Worm (Caenorhabditis elegans) whole organism, dauer: ENCODE data around the gene D1022.2.
"Not testable (repeated sequence)": the region's sequence is repeated elsewhere in the genome, so short reads cannot be mapped to it uniquely, and the experiment has no call there.

Experiments
- unc-62 ChIP-seq: sonication (generic microtip); optimal IDR thresholded peaks from 2 replicates; lab custom pipeline; 2017; ENCODE audit warnings: missing biosample characterization, missing genetic modification reagents, missing genetic modification characterization

The D1022.2 gene

DNA sequence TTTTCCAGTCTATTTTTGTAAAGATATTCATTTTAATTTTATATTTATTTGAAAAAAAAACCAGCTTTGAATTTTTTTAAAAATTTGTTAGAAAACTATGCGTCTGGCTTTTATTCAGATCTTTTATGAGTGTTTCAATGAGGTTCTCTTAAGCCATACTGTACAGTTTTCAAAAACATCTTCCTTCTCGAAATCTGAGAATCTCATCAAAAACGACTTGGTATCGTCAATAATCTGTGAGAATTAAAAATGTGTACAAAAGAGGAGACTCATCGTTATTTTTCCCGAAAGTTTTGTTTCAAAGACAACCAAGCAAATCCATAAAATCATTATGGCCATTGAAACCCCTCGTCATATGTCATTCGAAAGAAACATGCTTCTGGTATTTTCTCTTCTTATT is at the start of gene D1022.2:
D1022.2 (plus strand) TSS at position 301 of the 400 bp plus-strand sequence.
- TF ChIP-seq unc-62, result no peak

DNA sequence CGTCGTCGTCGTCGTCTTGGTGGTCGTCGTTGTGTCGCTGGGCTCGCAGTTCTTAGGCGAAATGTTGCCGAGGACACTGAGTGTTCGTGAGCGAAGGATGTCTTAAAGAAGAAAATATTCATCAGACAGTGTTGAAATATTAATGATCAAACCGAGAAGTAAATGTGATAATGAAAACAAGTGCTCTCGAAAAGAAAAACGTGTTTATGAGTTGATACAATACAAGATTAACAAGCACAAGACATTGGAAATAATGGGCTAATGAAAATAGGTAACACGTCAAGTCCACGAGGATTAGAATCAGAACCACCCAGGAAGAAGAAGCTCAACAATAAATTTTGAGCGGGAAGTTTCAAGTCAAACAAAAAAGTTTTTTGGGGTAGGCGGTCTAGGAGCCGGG is 47.4 kb upstream of the D1022.2 start, which contains the start of gene K02A2.5:
K02A2.5 (minus strand) TSS at position 101 of the 400 bp plus-strand sequence.
- no peak for TF ChIP-seq unc-62

DNA sequence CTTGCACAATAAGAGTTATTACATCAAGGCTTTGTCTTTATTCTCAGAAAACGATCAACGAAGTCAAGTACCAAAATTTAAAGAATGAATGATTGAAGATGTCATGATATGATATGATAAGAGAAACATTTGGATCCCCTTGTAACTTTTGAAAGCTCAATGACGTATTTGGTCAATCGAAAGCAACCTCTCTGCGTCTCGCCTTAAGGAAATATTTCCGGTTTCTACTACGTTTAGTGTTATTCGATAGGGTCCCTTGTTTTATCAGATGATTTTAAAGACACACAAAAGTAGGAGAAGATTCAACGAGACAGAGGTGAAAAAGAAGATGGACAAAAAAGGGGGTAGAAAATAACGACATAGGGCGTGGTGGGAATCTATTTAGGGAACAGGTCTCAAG is 46.0 kb upstream of the D1022.2 start:
- TF ChIP-seq unc-62, result no peak

DNA sequence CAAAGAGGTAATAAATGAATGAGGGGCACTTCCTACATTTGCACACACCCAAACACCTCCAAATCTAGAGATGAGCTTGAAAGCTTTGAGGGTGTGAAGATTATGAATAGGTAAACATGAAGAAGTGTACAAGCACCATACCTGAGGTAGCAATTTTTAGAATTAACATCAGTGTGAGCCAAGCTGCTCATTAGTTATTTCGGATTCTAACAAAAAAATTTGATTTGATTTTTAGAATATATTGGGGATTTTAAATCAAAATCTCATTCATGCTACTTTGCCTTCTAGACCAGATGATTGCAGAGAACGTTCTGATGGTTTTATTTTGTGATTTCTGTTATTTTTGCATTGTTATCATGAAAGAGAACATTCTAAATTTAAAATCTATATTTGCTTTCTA is 45.5 kb upstream of the D1022.2 start:
- no peak for TF ChIP-seq unc-62

DNA sequence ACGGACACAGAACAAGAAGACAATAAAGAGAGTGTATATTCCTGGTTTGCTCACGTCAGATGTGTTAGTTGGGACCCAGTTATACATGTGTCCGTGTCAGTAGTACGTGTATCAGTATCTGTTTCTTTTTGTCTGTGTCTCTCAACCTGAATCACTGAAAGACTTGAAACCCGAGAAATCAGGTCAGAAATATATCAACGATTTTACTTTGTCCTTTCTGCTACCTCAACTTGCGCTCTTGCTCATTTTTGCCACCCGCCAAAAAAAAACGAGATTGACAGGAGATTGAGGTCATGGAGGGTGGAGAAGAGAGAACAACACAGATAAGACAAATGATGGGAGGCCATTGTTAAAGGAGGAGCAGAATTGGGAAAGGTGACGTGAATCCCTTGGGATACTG is 39.7 kb upstream of the D1022.2 start:
- TF ChIP-seq unc-62, result no peak

DNA sequence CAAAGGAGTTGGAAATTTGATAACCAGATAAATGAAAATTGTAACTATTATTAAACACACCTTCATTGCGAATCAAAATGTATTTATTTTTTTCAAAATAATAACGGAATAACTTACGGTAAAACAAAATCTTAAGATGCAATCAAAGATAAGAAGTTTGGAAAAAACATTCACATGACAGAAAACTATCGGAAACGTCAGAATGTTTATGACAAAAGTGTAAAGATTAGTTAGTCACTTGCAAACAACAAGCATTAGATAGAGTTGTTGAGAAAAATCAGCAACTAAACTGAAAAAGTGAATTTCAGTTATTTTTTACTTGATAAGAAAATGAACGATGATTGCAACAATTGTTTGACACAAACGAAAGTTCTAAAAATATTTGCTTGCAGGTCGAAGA is 39.1 kb upstream of the D1022.2 start:
- no peak for TF ChIP-seq unc-62

DNA sequence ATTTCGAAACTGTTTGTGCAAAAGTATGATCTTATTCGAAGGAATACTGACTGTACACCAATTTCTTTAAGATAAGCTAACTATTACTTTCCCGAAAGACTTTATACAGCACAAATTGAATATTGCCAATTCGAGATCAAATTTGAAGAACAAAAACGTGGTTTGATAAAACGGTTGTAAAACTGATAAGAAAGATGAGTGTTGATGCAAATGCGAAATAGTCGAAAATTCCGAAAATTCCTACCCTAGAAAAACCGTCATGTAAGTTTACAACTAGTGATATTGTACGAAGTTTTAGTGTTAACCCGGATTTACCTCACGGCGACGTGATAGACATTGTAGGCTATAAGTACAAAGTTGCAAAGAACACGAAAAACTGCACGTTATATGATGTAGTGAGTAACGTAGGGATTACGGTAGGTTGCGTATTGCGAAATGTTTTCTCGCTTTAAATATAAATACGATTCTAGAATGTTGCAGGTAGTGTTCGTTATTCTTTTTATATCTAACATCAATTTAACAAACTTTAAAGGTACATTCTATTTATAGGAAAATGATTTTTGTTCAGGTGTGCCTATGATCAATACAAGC is 38.4 kb upstream of the D1022.2 start:
- no peak for TF ChIP-seq unc-62

DNA sequence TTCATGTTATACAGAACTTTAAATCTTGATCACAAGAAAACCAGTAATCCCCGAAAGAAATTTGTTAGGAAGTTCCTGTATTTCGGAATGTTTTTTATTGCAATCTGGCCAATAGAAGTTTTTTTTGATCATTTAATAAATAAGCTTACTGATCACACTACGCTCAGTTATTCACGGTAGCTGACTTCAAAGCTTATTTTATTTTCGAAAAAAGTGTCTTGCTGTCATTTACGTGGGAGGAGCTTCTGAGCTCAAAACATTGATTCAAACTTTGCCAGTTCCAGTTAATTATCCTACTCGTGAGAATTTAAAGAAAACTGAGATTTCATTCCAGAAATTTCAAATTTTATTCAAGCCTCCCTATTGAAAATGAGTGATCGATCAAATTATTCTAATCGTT is 27.0 kb upstream of the D1022.2 start, which contains the start of gene srd-54:
srd-54 (plus strand) TSS at position 301 of the 400 bp plus-strand sequence.
- no peak for TF ChIP-seq unc-62

DNA sequence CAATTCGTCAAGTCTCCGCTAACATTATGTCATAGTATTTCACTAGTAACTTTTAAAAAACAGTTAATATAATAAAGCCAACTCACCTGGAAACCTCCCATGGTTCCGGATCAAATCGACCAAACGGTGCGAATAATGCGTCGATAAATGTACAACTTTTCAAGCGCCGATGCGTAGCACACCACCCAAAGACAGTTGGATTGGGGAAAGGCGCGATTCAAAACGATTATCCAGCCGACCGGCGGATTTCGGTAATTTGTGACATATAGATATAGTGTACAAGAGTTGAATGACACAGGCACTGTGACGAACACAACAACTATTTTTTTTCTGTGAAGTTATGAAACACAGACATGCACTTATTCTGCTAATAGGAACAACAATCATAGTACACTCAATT is 25.1 kb upstream of the D1022.2 start, which contains the start of gene kcc-3:
kcc-3 (minus strand) TSS at position 101 of the 400 bp plus-strand sequence.
- TF ChIP-seq unc-62, result no peak

DNA sequence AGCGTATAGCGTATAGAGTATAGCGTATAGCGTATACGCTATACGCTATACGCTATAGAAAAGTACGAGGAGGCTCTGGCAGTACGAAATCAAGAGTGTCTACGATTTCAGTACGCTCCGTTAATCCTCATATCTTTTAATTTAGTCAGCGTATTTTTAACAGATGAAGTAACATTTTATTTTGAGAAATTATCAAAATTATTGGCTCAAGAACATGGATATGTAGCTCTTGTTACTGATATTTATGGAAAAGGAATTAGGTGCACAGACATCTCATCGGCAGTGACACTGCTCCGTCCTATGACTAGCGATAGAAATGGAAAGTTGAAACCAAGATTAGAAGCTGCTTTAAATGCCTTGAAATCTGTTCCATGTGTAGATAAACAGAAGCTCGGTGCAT is 24.3 kb upstream of the D1022.2 start, which contains the start of gene K02A2.1:
K02A2.1 (plus strand) TSS at position 301 of the 400 bp plus-strand sequence.
- TF ChIP-seq unc-62, result not testable (repeated sequence)

DNA sequence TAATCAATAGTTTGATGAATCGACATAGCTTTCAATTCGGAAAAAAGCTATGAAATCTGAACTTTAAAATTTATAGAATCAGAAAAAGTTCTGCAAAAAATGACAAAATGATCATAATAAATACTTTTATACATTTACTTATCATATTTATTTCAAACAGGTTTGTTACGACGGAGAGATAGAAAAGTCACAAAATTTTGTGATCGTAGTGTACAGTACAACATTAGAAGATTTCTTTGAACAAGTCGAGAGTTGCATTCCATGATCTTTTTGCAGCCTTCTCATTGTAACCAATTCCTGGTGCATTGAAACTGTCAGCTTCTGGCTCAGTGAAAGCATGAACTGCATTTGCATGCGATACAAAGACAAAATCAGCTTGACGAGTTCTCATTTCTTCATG is 3.1 kb upstream of the D1022.2 start, which contains the start of gene D1022.3:
D1022.3 (minus strand) TSS at position 101 of the 400 bp plus-strand sequence.
- TF ChIP-seq unc-62, result no peak

DNA sequence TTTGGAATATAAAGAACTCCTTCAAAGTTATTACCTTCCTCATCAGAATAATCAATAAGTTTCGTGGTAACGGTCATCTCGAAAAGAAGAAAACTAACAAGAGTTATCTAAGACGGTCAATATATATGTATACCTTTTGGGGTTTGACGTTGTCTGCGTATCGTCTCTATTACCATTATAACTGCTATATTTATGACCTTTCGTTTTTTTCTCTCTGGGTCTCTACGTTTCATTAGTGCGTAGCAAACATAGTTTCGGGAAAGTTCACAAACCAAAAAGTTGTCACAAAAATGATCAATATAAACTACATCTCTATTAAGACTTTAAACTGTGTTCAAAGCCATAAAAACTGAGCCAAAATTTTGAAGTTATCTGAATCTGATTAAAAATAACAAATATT is 2.1 kb upstream of the D1022.2 start, which contains the start of gene D1022.4:
D1022.4 (minus strand) TSS at position 83 of the 400 bp plus-strand sequence.
- no peak for TF ChIP-seq unc-62

DNA sequence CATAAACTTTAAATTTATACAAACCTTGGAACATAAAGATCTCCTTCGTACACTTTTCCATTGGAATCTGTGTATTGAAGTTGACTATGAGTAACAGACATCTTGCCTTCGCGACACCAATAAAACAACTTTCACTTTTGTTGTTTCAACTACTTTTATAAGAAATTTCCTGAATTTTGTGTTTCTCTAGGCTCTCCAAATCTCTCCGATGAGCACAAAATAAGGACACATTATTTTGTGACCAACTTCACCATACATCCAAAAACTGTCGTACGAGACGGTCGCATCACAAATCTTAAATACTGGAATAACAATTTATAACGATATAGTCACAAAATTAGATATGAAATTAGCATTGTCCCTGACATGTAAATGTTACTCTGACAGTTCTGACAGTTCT is 599 bp upstream of the D1022.2 start, which contains the start of gene D1022.5:
D1022.5 (minus strand) TSS at position 101 of the 400 bp plus-strand sequence.
- TF ChIP-seq unc-62, result no peak

DNA sequence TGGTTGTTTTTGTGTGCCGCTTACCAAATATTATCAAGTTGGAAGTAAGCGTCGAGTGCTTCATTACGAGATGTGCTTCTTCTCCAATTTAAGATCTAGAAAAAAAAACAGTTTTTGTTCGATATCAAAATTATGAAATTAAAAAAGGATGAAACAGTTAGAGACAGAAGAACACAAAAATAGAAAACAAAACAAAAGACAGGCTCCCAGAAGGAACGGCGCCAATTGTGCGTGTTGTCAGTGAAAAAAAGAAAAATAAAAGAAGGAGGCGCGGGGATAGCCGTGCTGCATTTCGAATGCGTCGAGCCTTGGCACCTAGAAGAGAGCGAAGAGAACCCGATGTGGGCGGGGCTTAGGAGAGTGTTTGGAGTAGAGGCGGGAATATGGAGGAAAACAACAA is 6.2 kb downstream of the D1022.2 start, which contains the start of gene sro-1:
sro-1 (minus strand) TSS at position 101 of the 400 bp plus-strand sequence.
- TF ChIP-seq unc-62, result no peak

DNA sequence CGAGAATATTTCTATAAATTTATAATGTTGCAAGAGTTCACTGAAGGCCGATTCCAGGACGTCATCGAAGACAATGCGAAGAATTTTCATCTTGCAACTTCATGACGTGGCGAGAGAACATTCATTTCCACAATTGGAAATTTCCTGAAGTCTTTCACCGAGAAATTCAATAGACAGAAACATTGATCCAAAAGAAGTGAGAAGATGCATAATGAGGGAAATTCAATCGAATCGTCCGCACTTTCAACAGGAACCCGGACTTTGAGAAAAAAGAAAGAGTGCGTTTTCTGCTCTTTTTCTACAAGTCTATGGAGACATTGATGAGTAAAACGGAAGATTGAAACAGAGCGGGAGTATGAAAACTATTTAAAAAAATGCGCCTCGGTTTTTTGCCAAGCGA is 10.0 kb downstream of the D1022.2 start:
- TF ChIP-seq unc-62, result no peak

DNA sequence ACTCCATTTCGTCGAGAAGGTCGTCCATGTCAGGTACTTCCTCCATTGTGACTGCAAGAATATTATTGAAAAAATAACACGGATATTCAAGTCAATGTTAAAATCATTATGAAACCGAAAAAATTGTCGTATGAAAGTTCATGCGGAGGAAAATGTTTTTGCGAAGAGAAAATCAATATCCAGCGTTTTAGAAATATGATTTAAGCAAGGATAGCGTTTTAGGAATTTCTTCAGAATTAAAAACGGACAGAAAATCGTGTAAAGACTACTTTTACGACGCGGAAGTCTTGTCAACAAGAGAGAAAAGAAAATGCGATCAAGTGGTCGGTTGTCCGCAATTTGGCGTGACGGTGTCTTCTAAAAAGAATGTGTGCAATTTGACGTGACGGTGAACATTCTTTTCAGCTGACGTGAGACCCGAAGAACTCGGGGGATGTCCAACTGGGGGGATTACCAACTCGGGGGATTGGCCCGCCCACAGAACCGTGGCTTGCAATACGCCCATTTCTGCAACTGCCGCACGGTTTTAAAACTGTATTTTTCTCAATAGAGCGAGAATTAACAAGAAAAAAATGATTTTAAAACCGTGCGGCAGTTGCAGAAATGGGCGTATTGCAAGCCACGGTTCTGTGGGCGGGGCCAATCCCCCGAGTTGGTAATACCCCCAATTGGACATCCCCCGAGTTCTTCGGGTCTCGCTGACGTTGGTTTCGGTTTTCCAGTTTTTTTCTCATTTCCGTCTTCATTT is 19.4 kb downstream of the D1022.2 start, which contains the start of the genes aka-1 and ubc-6:
aka-1 (minus strand) TSS at position 51 of the 748 bp plus-strand sequence.
ubc-6 (plus strand) TSS at position 701 of the 748 bp plus-strand sequence.
- no peak for TF ChIP-seq unc-62

DNA sequence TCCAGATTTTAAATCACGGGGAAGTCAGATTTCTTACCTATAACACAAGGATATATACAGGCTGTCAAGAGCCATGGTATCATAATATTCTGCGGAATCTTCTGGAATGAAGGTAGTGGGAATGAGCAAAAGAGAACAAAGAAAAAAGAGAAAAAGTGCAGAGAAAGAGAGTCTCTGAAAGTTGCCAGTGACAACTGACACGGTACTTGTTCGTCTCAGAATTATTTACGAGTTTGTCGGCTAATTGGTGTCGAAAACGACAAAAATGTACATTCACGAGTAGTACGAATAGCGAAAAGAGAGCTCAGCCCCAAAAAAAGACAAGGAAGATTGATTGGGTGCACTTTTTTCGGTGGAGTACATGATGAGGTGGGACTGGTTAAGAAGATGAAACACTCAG is 23.7 kb downstream of the D1022.2 start, which contains the start of gene cah-2:
cah-2 (minus strand) TSS at position 101 of the 400 bp plus-strand sequence.
- no peak for TF ChIP-seq unc-62
